Worm (Caenorhabditis elegans): ENCODE measurements around the gene gtr-1.

gtr-1 gene

DNA sequence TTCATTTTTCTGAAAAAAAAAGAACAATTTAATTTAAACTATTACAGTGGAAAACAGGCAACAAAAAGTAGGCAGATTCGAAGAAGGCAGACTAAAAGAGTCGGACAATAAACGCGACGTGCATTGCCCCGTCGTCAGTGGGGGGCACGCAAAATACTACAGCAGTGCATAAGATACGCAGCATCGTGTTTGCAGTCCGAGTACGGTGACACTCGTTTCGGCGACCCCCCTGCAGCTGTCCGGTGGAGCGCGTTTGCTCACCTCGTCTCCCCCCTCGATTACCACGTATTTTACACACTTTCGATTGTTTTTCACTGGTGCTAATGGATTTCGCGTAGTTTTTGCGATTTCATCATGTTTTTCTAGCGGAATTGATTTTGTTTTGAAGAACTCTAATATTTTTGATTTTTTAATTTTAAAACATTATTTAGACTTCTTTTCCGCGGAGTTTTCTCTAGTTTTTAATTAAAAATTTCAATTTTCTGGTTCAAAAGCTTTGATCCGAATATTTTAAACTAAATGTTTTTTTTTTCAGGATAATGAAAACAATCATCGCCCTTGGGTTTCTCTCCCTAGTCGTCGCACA, 34.4 kb upstream of the gtr-1 start, which contains the start of the genes trap-2 and ile-2:
Gene trap-2 (minus strand): TSS at position 9 of the 586 bp plus-strand sequence.
Gene ile-2 (plus strand): TSS at position 536 of the 586 bp plus-strand sequence.
- TF ChIP-seq hlh-13 (GFP tag; optimal IDR thresholded peaks at IDR 0.05), result no peak
- TF ChIP-seq unc-3 (GFP tag; conservative IDR thresholded peaks at IDR 0.05), result no peak
- no peak for TF ChIP-seq unc-3 (tag; optimal IDR thresholded peaks at IDR 0.05)
- no peak for TF ChIP-seq ceh-24 (tag; optimal IDR thresholded peaks at IDR 0.05)
- no peak for TF ChIP-seq mec-3 (tag; optimal IDR thresholded peaks at IDR 0.05; ENCODE audit: borderline replicate concordance)
- no peak for TF ChIP-seq nhr-11 (tag; optimal IDR thresholded peaks at IDR 0.05)
- no peak for TF ChIP-seq madf-2 (tag; optimal IDR thresholded peaks at IDR 0.05)
- TF ChIP-seq fkh-6 (tag; optimal IDR thresholded peaks at IDR 0.05), result no peak
- TF ChIP-seq nhr-232 (tag; optimal IDR thresholded peaks at IDR 0.05), result no peak
- peak; percentile 90 for TF ChIP-seq ref-2 (tag; optimal IDR thresholded peaks at IDR 0.05)
- TF ChIP-seq ceh-2 (tag; optimal IDR thresholded peaks at IDR 0.05), result peak; percentile 46
- peak; percentile 69 for TF ChIP-seq ceh-34 (tag; optimal IDR thresholded peaks at IDR 0.05)
- TF ChIP-seq tbx-7 (tag; optimal IDR thresholded peaks at IDR 0.05), result no peak
- no peak for TF ChIP-seq odd-2 (tag; optimal IDR thresholded peaks at IDR 0.05)
- TF ChIP-seq sdc-2 (tag; optimal IDR thresholded peaks at IDR 0.05), result peak; percentile 92
- TF ChIP-seq C08G9.2 (tag; optimal IDR thresholded peaks at IDR 0.05), result no peak
- TF ChIP-seq gmeb-2 (tag; optimal IDR thresholded peaks at IDR 0.05), result no peak
- TF ChIP-seq unc-86 (tag; optimal IDR thresholded peaks at IDR 0.05), result no peak
- peak; percentile 62 for TF ChIP-seq unc-42 (tag; optimal IDR thresholded peaks at IDR 0.05)
- no peak for TF ChIP-seq che-1 (tag; optimal IDR thresholded peaks at IDR 0.05)
- TF ChIP-seq F13H6.1 (tag; optimal IDR thresholded peaks at IDR 0.05), result no peak
- TF ChIP-seq pros-1 (tag; optimal IDR thresholded peaks at IDR 0.05), result peak; percentile 67
- TF ChIP-seq pha-4 (tag; optimal IDR thresholded peaks at IDR 0.05), result no peak
- TF ChIP-seq hlh-30 (tag; optimal IDR thresholded peaks at IDR 0.05; ENCODE audit: insufficient read depth), result peak; percentile 76
- peak; percentile 64 for TF ChIP-seq dve-1 (tag; optimal IDR thresholded peaks at IDR 0.05)
- TF ChIP-seq ceh-45 (GFP tag; IDR thresholded peaks at IDR 0.05), result no peak
- no peak for TF ChIP-seq T23F11.4 (GFP tag; optimal IDR thresholded peaks at IDR 0.05)
- TF ChIP-seq dmd-4 (tag; optimal IDR thresholded peaks at IDR 0.05; ENCODE audit: borderline replicate concordance), result no peak
- TF ChIP-seq ceh-14 (tag; optimal IDR thresholded peaks at IDR 0.05), result peak; percentile 70
- TF ChIP-seq fax-1 (tag; optimal IDR thresholded peaks at IDR 0.05), result no peak
- TF ChIP-seq tbx-2 (tag; optimal IDR thresholded peaks at IDR 0.05), result peak; percentile 89
- TF ChIP-seq pha-2 (tag; optimal IDR thresholded peaks at IDR 0.05), result peak; percentile 59
- TF ChIP-seq pqm-1 (tag; optimal IDR thresholded peaks at IDR 0.05), result peak; percentile 18
- peak; percentile 62 for TF ChIP-seq ceh-18 (tag; optimal IDR thresholded peaks at IDR 0.05)
- peak; percentile 45 for TF ChIP-seq rnt-1 (tag; optimal IDR thresholded peaks at IDR 0.05)
- TF ChIP-seq sox-4 (tag; optimal IDR thresholded peaks at IDR 0.05), result no peak
- no peak for TF ChIP-seq npax-4 (tag; optimal IDR thresholded peaks at IDR 0.05)
- TF ChIP-seq ceh-9 (tag; optimal IDR thresholded peaks at IDR 0.05), result no peak
- no peak for TF ChIP-seq Y22D7AL.16 (tag; optimal IDR thresholded peaks at IDR 0.05)
- TF ChIP-seq K09A11.1 (tag; optimal IDR thresholded peaks at IDR 0.05; ENCODE audit: insufficient read depth), result no peak
- TF ChIP-seq ceh-30 (tag; optimal IDR thresholded peaks at IDR 0.05), result no peak
- peak; percentile 15 for TF ChIP-seq ets-4 (tag; optimal IDR thresholded peaks at IDR 0.05)
- no peak for TF ChIP-seq K02D7.2 (tag; optimal IDR thresholded peaks at IDR 0.05)
- peak; percentile 7 for TF ChIP-seq ttx-3 (tag; optimal IDR thresholded peaks at IDR 0.05)
- TF ChIP-seq ceh-6 (GFP tag; optimal IDR thresholded peaks at IDR 0.05), result no peak
- TF ChIP-seq C38D4.7 (GFP tag; optimal IDR thresholded peaks at IDR 0.05), result no peak
- peak; percentile 19 for TF ChIP-seq hlh-15 (tag; optimal IDR thresholded peaks at IDR 0.05)
- TF ChIP-seq ceh-31 (tag; optimal IDR thresholded peaks at IDR 0.05), result peak; percentile 83
- TF ChIP-seq sox-2 (GFP tag; IDR thresholded peaks at IDR 0.05), result peak; percentile 22; the same call in 1 of the 2 replicates
- TF ChIP-seq pag-3 (tag; optimal IDR thresholded peaks at IDR 0.05; ENCODE audit: borderline replicate concordance), result no peak
- TF ChIP-seq unc-55 (GFP tag; optimal IDR thresholded peaks at IDR 0.05), result peak; percentile 66
- no peak for TF ChIP-seq pax-1 (tag; optimal IDR thresholded peaks at IDR 0.05)
- TF ChIP-seq ceh-48 (tag; optimal IDR thresholded peaks at IDR 0.05), result no peak
